Fruit fly (Drosophila melanogaster) whole organism, embryonic: Measurements from ENCODE around the gene sals.

Source experiments
- Adf1 ChIP-seq: fragments of 200-800 bp; sonication (Bioruptor generic); IDR thresholded peaks from 2 replicates; pipeline ENCODE4 v1.3.6; 2022; ENCODE audit warnings: missing biosample characterization, missing genetic modification characterization
- Atf6 ChIP-seq: fragments of 200-800 bp; sonication (Bioruptor generic); IDR thresholded peaks from 2 replicates; pipeline ENCODE4 v1.3.6; 2022; ENCODE audit warnings: missing biosample characterization, missing genetic modification characterization
- B-H1 ChIP-seq: fragments of 200-800 bp; sonication (Bioruptor generic); IDR thresholded peaks from 3 replicates; pipeline ENCODE4 v1.3.6; 2022; ENCODE audit warnings: missing biosample characterization, missing genetic modification characterization
- CG11456 ChIP-seq: fragments of 200-800 bp; sonication (Bioruptor generic); IDR thresholded peaks from 3 replicates; pipeline ENCODE4 v1.3.6; 2022; ENCODE audit warnings: missing biosample characterization, missing genetic modification characterization
- CG12744 ChIP-seq: fragments of 200-800 bp; sonication (Bioruptor generic); optimal IDR thresholded peaks from 2 replicates; lab custom pipeline; 2016; ENCODE audit warnings: missing biosample characterization, missing genetic modification characterization
- CG12769 ChIP-seq: fragments of 200-800 bp; sonication (Bioruptor generic); optimal IDR thresholded peaks from 2 replicates; lab custom pipeline; 2019; ENCODE audit warnings: missing biosample characterization, mild to moderate bottlenecking, missing genetic modification characterization, moderate library complexity
- CG14667 ChIP-seq: fragments of 200-800 bp; sonication (Bioruptor generic); IDR thresholded peaks from 2 replicates; pipeline ENCODE4 v1.3.6; 2022; ENCODE audit warnings: missing biosample characterization, missing genetic modification characterization
- CG16779 ChIP-seq: fragments of 200-800 bp; sonication (Bioruptor generic); IDR thresholded peaks from 2 replicates; pipeline ENCODE4 v1.3.6; 2022; ENCODE audit warnings: missing biosample characterization, missing genetic modification characterization
- CG17328 ChIP-seq: fragments of 200-800 bp; sonication (Bioruptor generic); IDR thresholded peaks from 2 replicates; pipeline ENCODE4 v1.3.6; 2022; ENCODE audit warnings: missing biosample characterization, missing genetic modification characterization
- CG30431 ChIP-seq: fragments of 200-800 bp; sonication (Bioruptor generic); optimal IDR thresholded peaks from 2 replicates; lab custom pipeline; 2017; ENCODE audit warnings: missing biosample characterization, missing genetic modification characterization
- CG3163 ChIP-seq: fragments of 200-800 bp; sonication (Bioruptor generic); optimal IDR thresholded peaks from 3 replicates; lab custom pipeline; 2016; ENCODE audit warnings: missing biosample characterization, missing genetic modification characterization
- CG3407 ChIP-seq: fragments of 200-800 bp; sonication (Bioruptor generic); optimal IDR thresholded peaks from 2 replicates; lab custom pipeline; 2018; ENCODE audit warnings: missing biosample characterization, mild to moderate bottlenecking, missing genetic modification characterization
- CG4404 ChIP-seq: fragments of 200-800 bp; sonication (Bioruptor generic); IDR thresholded peaks from 2 replicates; pipeline ENCODE4 v1.3.6; 2022; ENCODE audit warnings: missing biosample characterization, missing genetic modification characterization
- CG4424 ChIP-seq: fragments of 200-800 bp; sonication (Bioruptor generic); optimal IDR thresholded peaks from 3 replicates; lab custom pipeline; 2016; ENCODE audit warnings: missing biosample characterization, missing genetic modification characterization
- CG4707 ChIP-seq: fragments of 200-800 bp; sonication (Bioruptor generic); optimal IDR thresholded peaks from 2 replicates; lab custom pipeline; 2018; ENCODE audit warnings: missing biosample characterization, mild to moderate bottlenecking, missing genetic modification characterization, moderate library complexity
- CG4854 ChIP-seq: fragments of 200-800 bp; sonication (Bioruptor generic); optimal IDR thresholded peaks from 2 replicates; lab custom pipeline; 2016; ENCODE audit warnings: missing biosample characterization, missing genetic modification characterization, inconsistent platforms
- CG6791 ChIP-seq: fragments of 200-800 bp; sonication (Bioruptor generic); IDR thresholded peaks from 3 replicates; pipeline ENCODE4 v1.3.6; 2022; ENCODE audit warnings: missing biosample characterization, missing genetic modification characterization; ENCODE audit not compliant: partially characterized antibody
- CG6854 ChIP-seq: fragments of 200-800 bp; sonication (Bioruptor generic); optimal IDR thresholded peaks from 3 replicates; lab custom pipeline; 2017; ENCODE audit warnings: missing biosample characterization, mild to moderate bottlenecking, missing genetic modification characterization
- CG7963 ChIP-seq: fragments of 200-800 bp; sonication (Bioruptor generic); IDR thresholded peaks from 3 replicates; pipeline ENCODE4 v1.3.6; 2022; ENCODE audit warnings: missing biosample characterization, missing genetic modification characterization; ENCODE audit not compliant: partially characterized antibody
- CG7987 ChIP-seq: fragments of 200-800 bp; sonication (Bioruptor generic); optimal IDR thresholded peaks from 2 replicates; lab custom pipeline; 2018; ENCODE audit warnings: missing biosample characterization, mild to moderate bottlenecking, missing genetic modification characterization, moderate library complexity
- CHES-1-like ChIP-seq: fragments of 200-800 bp; sonication (Bioruptor generic); optimal IDR thresholded peaks from 2 replicates; lab custom pipeline; 2016; ENCODE audit warnings: missing biosample characterization, missing genetic modification characterization
- CoRest ChIP-seq: fragments of 200-800 bp; sonication (Bioruptor generic); optimal IDR thresholded peaks from 3 replicates; lab custom pipeline; 2018; ENCODE audit warnings: missing biosample characterization, mild to moderate bottlenecking, missing genetic modification characterization, moderate library complexity
- E2f2 ChIP-seq: fragments of 200-800 bp; sonication (Bioruptor generic); IDR thresholded peaks from 2 replicates; pipeline ENCODE4 v1.3.6; 2022; ENCODE audit warnings: missing biosample characterization, missing genetic modification characterization
- Elba2 ChIP-seq: fragments of 200-800 bp; sonication (Bioruptor generic); optimal IDR thresholded peaks from 3 replicates; lab custom pipeline; 2016; ENCODE audit warnings: missing biosample characterization, missing genetic modification characterization
- Gsc ChIP-seq: fragments of 200-800 bp; sonication (Bioruptor generic); IDR thresholded peaks from 2 replicates; pipeline ENCODE4 v1.3.6; 2022; ENCODE audit warnings: missing biosample characterization, missing genetic modification characterization
- NC2α ChIP-seq: fragments of 200-800 bp; sonication (Bioruptor generic); optimal IDR thresholded peaks from 2 replicates; lab custom pipeline; 2016; ENCODE audit warnings: missing biosample characterization, missing genetic modification characterization
- Nf-YA ChIP-seq: fragments of 200-800 bp; sonication (Bioruptor generic); IDR thresholded peaks from 2 replicates; pipeline ENCODE4 v1.3.6; 2022; ENCODE audit warnings: missing biosample characterization, missing genetic modification characterization
- Ptx1 ChIP-seq: fragments of 200-800 bp; sonication (Bioruptor generic); IDR thresholded peaks from 2 replicates; pipeline ENCODE4 v1.3.6; 2022; ENCODE audit warnings: missing biosample characterization, missing genetic modification characterization
- Ravus ChIP-seq: fragments of 200-800 bp; sonication (Bioruptor generic); IDR thresholded peaks from 2 replicates; pipeline ENCODE4 v1.3.6; 2022; ENCODE audit warnings: missing biosample characterization, missing genetic modification characterization
- Rfx ChIP-seq: fragments of 200-800 bp; sonication (Bioruptor generic); IDR thresholded peaks from 2 replicates; pipeline ENCODE4 v1.3.6; 2022; ENCODE audit warnings: missing biosample characterization, missing genetic modification characterization
- Side ChIP-seq: fragments of 200-800 bp; sonication (Bioruptor generic); optimal IDR thresholded peaks from 2 replicates; lab custom pipeline; 2016; ENCODE audit warnings: missing biosample characterization, missing genetic modification characterization
- aop ChIP-seq: fragments of 200-800 bp; sonication (Bioruptor generic); IDR thresholded peaks from 2 replicates; pipeline ENCODE4 v1.3.6; 2022; ENCODE audit warnings: missing biosample characterization, missing genetic modification characterization
- bab2 ChIP-seq: fragments of 200-800 bp; sonication (Bioruptor generic); optimal IDR thresholded peaks from 2 replicates; lab custom pipeline; 2016; ENCODE audit warnings: missing biosample characterization, missing genetic modification characterization
- bigmax ChIP-seq: fragments of 200-800 bp; sonication (Bioruptor generic); optimal IDR thresholded peaks from 2 replicates; lab custom pipeline; 2018; ENCODE audit warnings: missing biosample characterization, mild to moderate bottlenecking, missing genetic modification characterization
- bsh ChIP-seq, 2 experiments: fragments of 200-800 bp; sonication (Bioruptor generic); optimal IDR thresholded peaks; 2 replicates each; lab custom pipeline; 2017 to 2018; ENCODE audit warnings: mild to moderate bottlenecking in 2 of 2, missing biosample characterization in 2 of 2, missing genetic modification characterization in 2 of 2, moderate library complexity in 1 of 2
- ci ChIP-seq: fragments of 200-800 bp; sonication (Bioruptor generic); IDR thresholded peaks from 3 replicates; pipeline ENCODE4 v1.3.6; 2022; ENCODE audit warnings: missing biosample characterization, missing genetic modification characterization
- dm ChIP-seq: fragments of 200-800 bp; sonication (Bioruptor generic); optimal IDR thresholded peaks from 3 replicates; lab custom pipeline; 2016; ENCODE audit warnings: missing biosample characterization, missing genetic modification characterization
- dysf ChIP-seq: fragments of 200-800 bp; sonication (Bioruptor generic); IDR thresholded peaks from 3 replicates; pipeline ENCODE4 v1.3.6; 2022; ENCODE audit warnings: missing biosample characterization, missing genetic modification characterization
- her ChIP-seq: fragments of 200-800 bp; sonication (Bioruptor generic); optimal IDR thresholded peaks from 2 replicates; lab custom pipeline; 2016; ENCODE audit warnings: missing biosample characterization, missing genetic modification characterization
- ind ChIP-seq: fragments of 200-800 bp; sonication (Bioruptor generic); optimal IDR thresholded peaks from 3 replicates; lab custom pipeline; 2016; ENCODE audit warnings: missing biosample characterization, missing genetic modification characterization
- nom ChIP-seq: fragments of 200-800 bp; sonication (Bioruptor generic); optimal IDR thresholded peaks from 2 replicates; lab custom pipeline; 2017; ENCODE audit warnings: missing biosample characterization, missing genetic modification characterization, mild to moderate bottlenecking, moderate library complexity, missing genetic modification reagents
- odd ChIP-seq: fragments of 200-800 bp; sonication (Bioruptor generic); optimal IDR thresholded peaks from 2 replicates; lab custom pipeline; 2017; ENCODE audit warnings: missing biosample characterization, mild to moderate bottlenecking, missing genetic modification characterization
- otp ChIP-seq: fragments of 200-800 bp; sonication (Bioruptor generic); IDR thresholded peaks from 3 replicates; pipeline ENCODE4, ENCODE4 v1.3.6; 2022; ENCODE audit warnings: missing biosample characterization, missing genetic modification characterization
- pho ChIP-seq: fragments of 200-800 bp; sonication (Bioruptor generic); optimal IDR thresholded peaks from 2 replicates; lab custom pipeline; 2016; ENCODE audit warnings: missing biosample characterization, missing genetic modification characterization
- ro ChIP-seq: fragments of 200-800 bp; sonication (Bioruptor generic); IDR thresholded peaks from 2 replicates; pipeline ENCODE4 v1.3.6; 2022; ENCODE audit warnings: missing biosample characterization, missing genetic modification characterization
- sisA ChIP-seq: fragments of 200-800 bp; sonication (Bioruptor generic); IDR thresholded peaks from 2 replicates; pipeline ENCODE4 v1.3.6; 2022; ENCODE audit warnings: missing biosample characterization, missing genetic modification characterization
- sob ChIP-seq: fragments of 200-800 bp; sonication (Bioruptor generic); IDR thresholded peaks from 2 replicates; pipeline ENCODE4 v1.3.6; 2022; ENCODE audit warnings: missing biosample characterization, missing genetic modification characterization
- sr ChIP-seq: fragments of 200-800 bp; sonication (Bioruptor generic); IDR thresholded peaks from 3 replicates; pipeline ENCODE4 v1.3.6; 2022; ENCODE audit warnings: missing biosample characterization, missing genetic modification characterization
- usp ChIP-seq: fragments of >200 bp; optimal IDR thresholded peaks from 2 replicates; lab custom pipeline; 2017; ENCODE audit warnings: missing biosample characterization, missing genetic modification characterization
- zfh2 ChIP-seq: fragments of 200-800 bp; sonication (Bioruptor generic); optimal IDR thresholded peaks from 2 replicates; lab custom pipeline; 2016; ENCODE audit warnings: missing biosample characterization, missing genetic modification characterization

The sals gene

DNA sequence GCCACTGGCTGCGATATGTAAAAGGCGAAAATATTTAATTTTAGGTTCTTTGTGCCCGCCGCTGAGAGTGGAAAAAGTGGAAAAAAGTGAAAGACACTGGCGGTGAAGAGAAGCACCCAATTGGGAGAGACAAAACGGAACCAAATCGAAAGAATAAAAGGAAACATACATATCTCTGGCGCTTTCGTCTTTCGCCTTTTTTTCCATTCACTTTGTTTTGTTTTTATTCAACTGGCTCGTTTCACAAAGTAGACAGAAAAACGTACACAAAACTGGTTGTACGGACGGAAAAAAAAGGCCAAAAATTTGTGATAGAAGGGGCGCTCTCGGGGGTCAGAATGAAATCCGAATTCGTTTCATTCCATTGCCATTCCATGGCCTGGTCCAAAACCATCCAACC lies 1.9 kb downstream of the sals start:
- TF ChIP-seq CG12744 (GFP tag; lab: Kevin White, UChicago) (no peak), ro (GFP tag; lab: Robert Waterston, UW) (no peak), nom (GFP tag; lab: Kevin White, UChicago) (peak; percentile 45)

- TF ChIP-seq CG16779 (GFP tag; lab: Robert Waterston, UW) (no peak), Gsc (GFP tag; lab: Robert Waterston, UW) (no peak), otp (GFP tag; lab: Robert Waterston, UW) (no peak), CG11456 (0 out of 3 replicates have a peak, but pooled peaks have one; percentile 22), Side (GFP tag; lab: Kevin White, UChicago) (no peak), CG3407 (GFP tag; lab: Kevin White, UChicago) (no peak)
These were observed 10.6 kb downstream of the sals start for dm6 chr3R:11441038-11441437.

DNA sequence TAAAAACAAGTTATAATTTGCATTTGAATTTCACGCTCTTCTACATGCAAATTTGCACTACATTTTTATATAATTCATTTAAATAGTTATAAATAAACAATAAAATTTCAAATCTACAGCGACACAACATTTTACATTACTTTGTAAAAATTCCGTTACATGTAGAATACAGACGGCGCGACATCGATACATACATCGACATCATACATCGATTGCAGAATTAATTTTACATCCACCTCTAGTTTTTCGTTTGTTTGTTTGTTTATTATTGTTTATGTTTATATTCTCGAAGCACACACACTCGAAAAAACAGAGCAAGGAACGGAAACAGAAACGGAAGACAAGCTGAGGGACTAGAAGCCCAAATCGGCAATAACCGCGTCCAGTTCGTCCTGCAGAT lies 14.1 kb downstream of the sals start, which contains the start of gene CG17230:
TSS of gene CG17230 (plus strand) at position 258 of the 400 bp plus-strand sequence.
- TF ChIP-seq Rfx (GFP tag; lab: Robert Waterston, UW) (no peak), sr (GFP tag; lab: Robert Waterston, UW) (no peak), CG4424 (GFP tag; lab: Kevin White, UChicago) (no peak), her (GFP tag; lab: Kevin White, UChicago) (no peak), ro (GFP tag; lab: Robert Waterston, UW) (no peak), sisA (GFP tag; lab: Robert Waterston, UW) (no peak), ci (GFP tag; lab: Robert Waterston, UW) (peak; percentile 50; the same call in 2 of the 3 replicates), CG12769 (no peak), CHES-1-like (GFP tag; lab: Kevin White, UChicago) (no peak), Ravus (no peak), Atf6 (GFP tag; lab: Robert Waterston, UW) (no peak), usp (GFP tag; lab: Kevin White, UChicago) (no peak), CG30431 (GFP tag; lab: Kevin White, UChicago) (no peak), CG14667 (GFP tag; lab: Robert Waterston, UW) (no peak), CG4707 (GFP tag; lab: Kevin White, UChicago) (no peak), CG3163 (no peak), CG7963 (GFP tag; lab: Robert Waterston, UW) (peak; percentile 63; the same call in 2 of the 3 replicates), Nf-YA (GFP tag; lab: Robert Waterston, UW) (no peak), CoRest (tag; lab: Kevin White, UChicago) (peak; percentile 24), aop (GFP tag; lab: Robert Waterston, UW) (no peak), Ptx1 (GFP tag; lab: Robert Waterston, UW) (no peak), Adf1 (no peak), CG4854 (no peak), dm (GFP tag; lab: Kevin White, UChicago) (no peak), odd (GFP tag; lab: Kevin White, UChicago) (no peak), CG6791 (peak; percentile 81), CG6854 (GFP tag; lab: Kevin White, UChicago) (no peak), sob (GFP tag; lab: Robert Waterston, UW) (0 out of 2 replicates have a peak, but pooled peaks have one; percentile 13), Elba2 (GFP tag; lab: Kevin White, UChicago) (no peak), pho (GFP tag; lab: Kevin White, UChicago) (no peak), CG4404 (GFP tag; lab: Robert Waterston, UW) (no peak), bsh (GFP tag; optimal IDR thresholded peaks at IDR 0.05; lab: Kevin White, UChicago) (no peak), CG17328 (GFP tag; lab: Robert Waterston, UW) (0 out of 2 replicates have a peak, but pooled peaks have one; percentile 9), bigmax (GFP tag; lab: Kevin White, UChicago) (no peak), E2f2 (GFP tag; lab: Robert Waterston, UW) (peak; percentile 49), ind (no peak), NC2α (no peak), zfh2 (GFP tag; lab: Kevin White, UChicago) (no peak), CG7987 (GFP tag; lab: Kevin White, UChicago) (no peak), bab2 (no peak), dysf (no peak), B-H1 (GFP tag; lab: Robert Waterston, UW) (no peak)
